Fruit fly (Drosophila melanogaster): ENCODE data around the gene RpL35.

DNA sequence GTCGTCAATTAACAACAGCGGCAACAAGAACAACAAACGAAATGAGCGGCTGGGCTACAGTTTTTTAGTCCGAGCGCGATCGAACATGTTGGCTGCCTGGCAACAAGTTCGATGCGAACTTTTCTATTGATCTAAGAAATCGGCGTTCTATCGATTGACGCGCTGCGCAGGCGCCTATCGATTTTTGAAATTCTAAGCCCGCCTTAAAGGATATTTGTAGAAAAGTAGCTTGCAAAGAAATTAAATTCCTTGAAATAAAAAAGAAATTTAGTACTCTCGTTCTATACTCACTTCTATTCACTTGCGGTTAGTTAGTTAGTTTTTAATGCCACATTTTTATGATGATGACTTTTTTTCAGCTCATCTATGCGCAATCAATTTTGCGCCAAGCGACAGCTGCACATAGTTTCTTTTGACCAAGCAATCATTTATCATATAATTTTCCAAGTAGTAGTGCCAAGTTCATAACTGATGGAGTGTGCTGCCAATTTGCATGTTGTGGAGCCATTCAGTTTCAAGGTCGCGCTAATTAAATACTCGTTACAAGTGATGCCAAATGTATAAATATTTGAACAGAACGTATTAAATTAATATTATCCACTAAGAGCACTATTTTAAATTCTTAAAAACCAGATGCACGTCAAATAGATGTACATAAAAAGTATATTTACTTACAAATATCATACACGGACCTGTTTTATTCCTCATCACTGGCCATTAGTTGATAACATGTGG, 7.9 kb downstream of the RpL35 start, which contains the start of the genes Tre1 and Gr5a:
- TF ChIP-seq EcR (GFP tag; optimal IDR thresholded peaks at IDR 0.05) (no peak), CG8159 (tag; optimal IDR thresholded peaks at IDR 0.05) (no peak), CG15710 (tag; optimal IDR thresholded peaks at IDR 0.05) (no peak), CG13204 (GFP tag; optimal IDR thresholded peaks at IDR 0.05) (no peak), Ets98B (GFP tag; IDR thresholded peaks at IDR 0.05) (no peak)

Measured in whole organism, pupa.